Fruit fly (Drosophila melanogaster): ENCODE measurements around the gene nAChRalpha7.

nAChRalpha7 gene

dm6 chrX:19352830-19353441, 4.7 kb upstream of the nAChRalpha7 start, which contains the start of gene kek5 (continued):
- peak; percentile 19 for TF ChIP-seq net (GFP tag; optimal IDR thresholded peaks at IDR 0.05)
- no peak for TF ChIP-seq CG11902 (GFP tag; optimal IDR thresholded peaks at IDR 0.05)
- peak; percentile 77 for TF ChIP-seq Eip78C (GFP tag)
- TF ChIP-seq fkh (GFP tag; optimal IDR thresholded peaks at IDR 0.05) = peak; percentile 50
- no peak for TF ChIP-seq Ets21C (GFP tag; optimal IDR thresholded peaks at IDR 0.05)
- no peak for TF ChIP-seq Sox15 (GFP tag; optimal IDR thresholded peaks at IDR 0.05)
- TF ChIP-seq CG8319 (GFP tag; optimal IDR thresholded peaks at IDR 0.05) = no peak
- TF ChIP-seq CG1621 (tag; optimal IDR thresholded peaks at IDR 0.05) = no peak
- TF ChIP-seq Hr39 (GFP tag; optimal IDR thresholded peaks at IDR 0.05) = no peak
- peak; percentile 53 for TF ChIP-seq Smox (GFP tag; optimal IDR thresholded peaks at IDR 0.05)
- peak; percentile 27 for TF ChIP-seq Ets96B (tag; optimal IDR thresholded peaks at IDR 0.05)
- TF ChIP-seq cyc (GFP tag; optimal IDR thresholded peaks at IDR 0.05) = peak; percentile 1
- peak; percentile 50 for TF ChIP-seq CG32006 (GFP tag; optimal IDR thresholded peaks at IDR 0.05)
- TF ChIP-seq Sox14 (GFP tag; optimal IDR thresholded peaks at IDR 0.05) = no peak
- TF ChIP-seq Met (GFP tag; optimal IDR thresholded peaks at IDR 0.05) = peak; percentile 54
- peak; percentile 40 for TF ChIP-seq Hr4 (GFP tag; optimal IDR thresholded peaks at IDR 0.05)
- no peak for TF ChIP-seq CG7368 (GFP tag; optimal IDR thresholded peaks at IDR 0.05)
- peak; percentile 14 for TF ChIP-seq CG4318 (GFP tag; optimal IDR thresholded peaks at IDR 0.05)
- TF ChIP-seq OdsH (GFP tag; optimal IDR thresholded peaks at IDR 0.05) = peak; percentile 40
- peak; percentile 72; the same call in 2 of the 3 replicates for TF ChIP-seq CG8119 (GFP tag; IDR thresholded peaks at IDR 0.05)
- TF ChIP-seq fd59A (GFP tag; optimal IDR thresholded peaks at IDR 0.05) = no peak
- TF ChIP-seq lz (GFP tag; optimal IDR thresholded peaks at IDR 0.05) = peak; percentile 43
- peak; percentile 76 for TF ChIP-seq CG15336 (GFP tag; IDR thresholded peaks at IDR 0.05)
- no peak for TF ChIP-seq CG16779 (tag; optimal IDR thresholded peaks at IDR 0.05)
- peak; percentile 2 for TF ChIP-seq dsx (GFP tag; optimal IDR thresholded peaks at IDR 0.05; ENCODE audit: poor library complexity, severe bottlenecking)
- TF ChIP-seq Hr38 (GFP tag; optimal IDR thresholded peaks at IDR 0.05) = no peak

- TF ChIP-seq CG8632 (GFP tag; optimal IDR thresholded peaks at IDR 0.05) = peak; percentile 11
- no peak for TF ChIP-seq acj6 (GFP tag; optimal IDR thresholded peaks at IDR 0.05)
- peak; percentile 31 for TF ChIP-seq Met (GFP tag; optimal IDR thresholded peaks at IDR 0.05)
- TF ChIP-seq dac (GFP tag; optimal IDR thresholded peaks at IDR 0.05) = no peak
- TF ChIP-seq Smox (GFP tag; optimal IDR thresholded peaks at IDR 0.05) = peak; percentile 35
- TF ChIP-seq salr (GFP tag; optimal IDR thresholded peaks at IDR 0.05) = peak in 1 of 2 experiments; percentile 15
- TF ChIP-seq Blimp-1 (GFP tag; optimal IDR thresholded peaks at IDR 0.05) = no peak
- peak; percentile 27 for TF ChIP-seq net (GFP tag; optimal IDR thresholded peaks at IDR 0.05)
- TF ChIP-seq Eip75B (GFP tag; optimal IDR thresholded peaks at IDR 0.05) = no peak
- TF ChIP-seq lz (GFP tag; optimal IDR thresholded peaks at IDR 0.05) = peak; percentile 12
- TF ChIP-seq CG1621 (tag; optimal IDR thresholded peaks at IDR 0.05) = no peak
- TF ChIP-seq CG6792 (GFP tag; optimal IDR thresholded peaks at IDR 0.05) = peak; percentile 45
- peak; percentile 42 for TF ChIP-seq CG10631 (GFP tag; optimal IDR thresholded peaks at IDR 0.05)
- peak; percentile 30 for TF ChIP-seq Hr39 (GFP tag; optimal IDR thresholded peaks at IDR 0.05)
- TF ChIP-seq Eip78C (GFP tag) = peak; percentile 44
- TF ChIP-seq pdm3 (GFP tag; optimal IDR thresholded peaks at IDR 0.05) = peak; percentile 63
- TF ChIP-seq spab (GFP tag; optimal IDR thresholded peaks at IDR 0.05) = no peak
- TF ChIP-seq achi (GFP tag; optimal IDR thresholded peaks at IDR 0.05) = peak; percentile 55
- no peak for TF ChIP-seq CG11294 (GFP tag; IDR thresholded peaks at IDR 0.05)
- TF ChIP-seq CG31627 (GFP tag; optimal IDR thresholded peaks at IDR 0.05) = peak; percentile 41
- TF ChIP-seq Lpt (GFP tag; optimal IDR thresholded peaks at IDR 0.05) = peak; percentile 35
- no peak for TF ChIP-seq fd85E (GFP tag; optimal IDR thresholded peaks at IDR 0.05)
- TF ChIP-seq CG3919 (GFP tag; optimal IDR thresholded peaks at IDR 0.05) = no peak
- peak; percentile 40 for TF ChIP-seq Sox14 (GFP tag; optimal IDR thresholded peaks at IDR 0.05)
- TF ChIP-seq cyc (GFP tag; optimal IDR thresholded peaks at IDR 0.05) = no peak
- peak; percentile 55 for TF ChIP-seq Sox102F (GFP tag; optimal IDR thresholded peaks at IDR 0.05)
- TF ChIP-seq OdsH (GFP tag; optimal IDR thresholded peaks at IDR 0.05) = peak; percentile 58
- TF ChIP-seq esn (GFP tag; optimal IDR thresholded peaks at IDR 0.05) = peak; percentile 63
- TF ChIP-seq CG7368 (GFP tag; optimal IDR thresholded peaks at IDR 0.05) = no peak
- no peak for TF ChIP-seq Sox15 (GFP tag; optimal IDR thresholded peaks at IDR 0.05)
- TF ChIP-seq CG4318 (GFP tag; optimal IDR thresholded peaks at IDR 0.05) = peak; percentile 28
- peak; percentile 15 for TF ChIP-seq Hr4 (GFP tag; optimal IDR thresholded peaks at IDR 0.05)
- no peak for TF ChIP-seq CG11902 (GFP tag; optimal IDR thresholded peaks at IDR 0.05)
Measured at dm6 chrX:19348835-19349466, 704 bp upstream of the nAChRalpha7 start.
